Worm (Caenorhabditis elegans) whole organism, mixed stage, embryonic: Measurements from ENCODE around the gene srh-27.
A peak's percentile ranks its signal among the peaks of the same experiment; 100 is the strongest.

Source experiments
- M03D4.4 ChIP-seq: sonication (generic microtip); optimal IDR thresholded peaks from 2 replicates; lab custom pipeline; 2017; ENCODE audit warnings: mild to moderate bottlenecking, missing genetic modification characterization, missing compliant biosample characterization
- bed-3 ChIP-seq: fragments of 200-800 bp; sonication (Bioruptor generic); optimal IDR thresholded peaks from 3 replicates; lab custom pipeline; 2018; ENCODE audit warnings: mild to moderate bottlenecking, missing genetic modification characterization, moderate library complexity, missing compliant biosample characterization
- blmp-1 ChIP-seq: fragments of 150-350 bp; optimal IDR thresholded peaks from 2 replicates; lab custom pipeline; 2014; ENCODE audit warnings: missing biosample characterization, missing genetic modification characterization
- ceh-39 ChIP-seq: fragments of 150-350 bp; optimal IDR thresholded peaks from 2 replicates; lab custom pipeline; 2014; ENCODE audit warnings: missing biosample characterization, missing genetic modification characterization
- ceh-43 ChIP-seq: fragments of 200-800 bp; sonication (Bioruptor generic); optimal IDR thresholded peaks from 2 replicates; lab custom pipeline; 2018; ENCODE audit warnings: mild to moderate bottlenecking, missing genetic modification characterization, moderate library complexity, missing compliant biosample characterization
- ceh-83 ChIP-seq: fragments of 200-800 bp; sonication (Bioruptor generic); optimal IDR thresholded peaks from 2 replicates; lab custom pipeline; 2018; ENCODE audit warnings: mild to moderate bottlenecking, missing genetic modification characterization, missing compliant biosample characterization
- ces-1 ChIP-seq: fragments of 150-350 bp; optimal IDR thresholded peaks from 2 replicates; lab custom pipeline; 2014; ENCODE audit warnings: missing biosample characterization, missing genetic modification reagents, missing genetic modification characterization
- cnd-1 ChIP-seq: fragments of 200-800 bp; sonication (Bioruptor generic); optimal IDR thresholded peaks from 2 replicates; lab custom pipeline; 2018; ENCODE audit warnings: mild to moderate bottlenecking, missing genetic modification characterization, missing compliant biosample characterization
- drap-1 ChIP-seq: fragments of 200-800 bp; sonication (Bioruptor generic); optimal IDR thresholded peaks from 3 replicates; lab custom pipeline; 2018; ENCODE audit warnings: mild to moderate bottlenecking, missing genetic modification characterization, missing compliant biosample characterization
- elt-1 ChIP-seq: sonication (generic microtip); optimal IDR thresholded peaks from 2 replicates; lab custom pipeline; 2017; ENCODE audit warnings: missing genetic modification characterization, mild to moderate bottlenecking, missing compliant biosample characterization, antibody characterized with exemption, moderate library complexity, borderline replicate concordance; ENCODE audit not compliant: insufficient read depth
- elt-3 ChIP-seq: fragments of 150-350 bp; optimal IDR thresholded peaks from 2 replicates; lab custom pipeline; 2014; ENCODE audit warnings: missing biosample characterization, missing genetic modification characterization
- flh-1 ChIP-seq: fragments of 200-800 bp; sonication (Bioruptor generic); optimal IDR thresholded peaks from 2 replicates; lab custom pipeline; 2018; ENCODE audit warnings: mild to moderate bottlenecking, missing genetic modification characterization, moderate library complexity, missing compliant biosample characterization
- ham-2 ChIP-seq: fragments of 200-800 bp; sonication (Bioruptor generic); optimal IDR thresholded peaks from 2 replicates; lab custom pipeline; 2018; ENCODE audit warnings: mild to moderate bottlenecking, missing genetic modification characterization, missing compliant biosample characterization
- hlh-1 ChIP-seq: fragments of 150-350 bp; optimal IDR thresholded peaks from 2 replicates; lab custom pipeline; 2014; ENCODE audit warnings: missing biosample characterization, missing genetic modification reagents, missing genetic modification characterization
- lin-13 ChIP-seq: fragments of 150-350 bp; optimal IDR thresholded peaks from 2 replicates; lab custom pipeline; 2014; ENCODE audit warnings: missing biosample characterization, missing genetic modification characterization
- lin-32 ChIP-seq: fragments of 200-800 bp; sonication (Bioruptor generic); optimal IDR thresholded peaks from 2 replicates; lab custom pipeline; 2018; ENCODE audit warnings: mild to moderate bottlenecking, missing genetic modification characterization, missing compliant biosample characterization
- lsy-2 ChIP-seq: fragments of 150-350 bp; optimal IDR thresholded peaks from 2 replicates; lab custom pipeline; 2014; ENCODE audit warnings: missing biosample characterization, missing genetic modification characterization
- mab-5 ChIP-seq: fragments of 150-350 bp; optimal IDR thresholded peaks from 2 replicates; lab custom pipeline; 2014; ENCODE audit warnings: missing biosample characterization, missing genetic modification characterization
- mep-1 ChIP-seq: fragments of 150-350 bp; optimal IDR thresholded peaks from 2 replicates; lab custom pipeline; 2017; ENCODE audit warnings: missing biosample characterization, missing genetic modification reagents, missing genetic modification characterization, inconsistent platforms
- mls-2 ChIP-seq: sonication (generic microtip); optimal IDR thresholded peaks from 2 replicates; lab custom pipeline; 2016; ENCODE audit warnings: mild to moderate bottlenecking, missing genetic modification characterization, moderate library complexity, missing compliant biosample characterization
- nhr-12 ChIP-seq: fragments of 150-350 bp; optimal IDR thresholded peaks from 2 replicates; lab custom pipeline; 2014; ENCODE audit warnings: missing biosample characterization, missing genetic modification characterization
- nhr-2 ChIP-seq: fragments of 150-350 bp; optimal IDR thresholded peaks from 2 replicates; lab custom pipeline; 2014; ENCODE audit warnings: missing biosample characterization, missing genetic modification characterization
- nhr-237 ChIP-seq: fragments of 150-350 bp; optimal IDR thresholded peaks from 2 replicates; lab custom pipeline; 2014; ENCODE audit warnings: missing biosample characterization, missing genetic modification characterization
- nhr-28 ChIP-seq: fragments of 150-350 bp; optimal IDR thresholded peaks from 2 replicates; lab custom pipeline; 2014; ENCODE audit warnings: missing biosample characterization, missing genetic modification characterization
- nhr-76 ChIP-seq: sonication (generic microtip); optimal IDR thresholded peaks from 2 replicates; lab custom pipeline; 2017; ENCODE audit warnings: missing biosample characterization, missing genetic modification characterization
- pha-4 ChIP-seq: fragments of 150-350 bp; optimal IDR thresholded peaks from 2 replicates; lab custom pipeline; 2018; ENCODE audit warnings: missing biosample characterization, missing genetic modification reagents, missing genetic modification characterization
- sem-2 ChIP-seq: fragments of 200-800 bp; sonication (Bioruptor generic); optimal IDR thresholded peaks from 2 replicates; lab custom pipeline; 2018; ENCODE audit warnings: mild to moderate bottlenecking, missing genetic modification characterization, missing compliant biosample characterization
- snpc-4 ChIP-seq: fragments of 150-350 bp; optimal IDR thresholded peaks from 2 replicates; lab custom pipeline; 2014; ENCODE audit warnings: missing biosample characterization, missing genetic modification characterization
- sptf-1 ChIP-seq: sonication (generic microtip); optimal IDR thresholded peaks from 2 replicates; lab custom pipeline; 2017; ENCODE audit warnings: mild to moderate bottlenecking, missing genetic modification characterization, moderate library complexity, missing compliant biosample characterization
- tbx-8 ChIP-seq: fragments of 200-800 bp; sonication (Bioruptor generic); optimal IDR thresholded peaks from 2 replicates; lab custom pipeline; 2018; ENCODE audit warnings: mild to moderate bottlenecking, missing genetic modification characterization, moderate library complexity, missing compliant biosample characterization
- unc-120 ChIP-seq: sonication (generic microtip); optimal IDR thresholded peaks from 2 replicates; lab custom pipeline; 2017; ENCODE audit warnings: missing genetic modification characterization, missing compliant biosample characterization; ENCODE audit not compliant: poor library complexity, severe bottlenecking
- unc-39 ChIP-seq: fragments of 150-350 bp; optimal IDR thresholded peaks from 2 replicates; lab custom pipeline; 2014; ENCODE audit warnings: missing biosample characterization, missing genetic modification characterization
- unc-62 ChIP-seq: fragments of 150-350 bp; optimal IDR thresholded peaks from 2 replicates; lab custom pipeline; 2014; ENCODE audit warnings: missing biosample characterization, missing genetic modification reagents, missing genetic modification characterization
- zip-8 ChIP-seq: fragments of 150-350 bp; optimal IDR thresholded peaks from 2 replicates; lab custom pipeline; 2014; ENCODE audit warnings: missing biosample characterization, missing genetic modification characterization
- ztf-11 ChIP-seq: fragments of 150-350 bp; optimal IDR thresholded peaks from 2 replicates; lab custom pipeline; 2014; ENCODE audit warnings: missing biosample characterization, missing genetic modification characterization

srh-27 gene

DNA sequence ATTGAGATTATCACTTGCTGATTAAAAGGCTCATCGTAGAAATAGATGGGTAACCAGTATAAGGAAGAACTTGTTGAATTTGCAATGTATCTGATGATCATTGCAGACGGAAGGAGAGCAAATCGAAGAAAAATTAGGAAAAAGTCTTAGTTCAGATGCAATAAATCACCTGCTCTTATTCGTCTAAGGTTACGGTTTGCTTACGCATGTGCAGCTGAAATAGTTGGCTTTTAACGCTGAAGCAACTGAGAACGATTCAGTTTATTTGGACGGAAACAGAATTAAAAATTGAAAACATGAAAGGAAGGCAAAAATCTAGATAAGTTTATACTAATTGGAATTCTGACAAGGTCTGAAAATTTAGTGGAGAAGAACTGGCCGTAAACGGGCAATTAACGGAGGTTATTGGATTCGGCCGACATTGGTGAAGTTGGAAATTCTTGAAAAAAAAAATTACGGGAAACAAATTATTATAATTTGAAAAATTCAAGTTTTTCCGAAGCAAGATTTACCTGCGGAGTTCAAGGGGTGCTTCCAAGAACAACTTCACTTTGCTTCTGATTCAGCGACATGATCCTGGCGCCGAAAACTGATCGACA lies 4.5 kb downstream of the srh-27 start, which contains the start of the genes sre-35 and sre-33:
TSS of gene sre-35 (minus strand) at position 101 of the 599 bp plus-strand sequence.
TSS of gene sre-33 (plus strand) at position 549 of the 599 bp plus-strand sequence.
- TF ChIP-seq lsy-2 (tag; lab: Kevin White, UChicago): no peak
- no peak for TF ChIP-seq sem-2
- TF ChIP-seq tbx-8 (GFP tag; lab: Kevin White, UChicago): no peak
- TF ChIP-seq lin-13: no peak
- TF ChIP-seq elt-1 (tag; lab: Kevin White, UChicago): no peak
- no peak for TF ChIP-seq nhr-2 (tag; lab: Kevin White, UChicago)
- no peak for TF ChIP-seq ceh-43 (GFP tag; lab: Kevin White, UChicago)
- no peak for TF ChIP-seq nhr-76 (tag; lab: Kevin White, UChicago)
- no peak for TF ChIP-seq ces-1 (GFP tag; lab: Kevin White, UChicago)
- TF ChIP-seq, all 35 proteins: peak for 0

- TF ChIP-seq nhr-237 (tag; lab: Kevin White, UChicago) (no peak), hlh-1 (tag; lab: Kevin White, UChicago) (no peak), sem-2 (no peak), mep-1 (tag; lab: Kevin White, UChicago) (no peak), nhr-2 (tag; lab: Kevin White, UChicago) (no peak), lsy-2 (tag; lab: Kevin White, UChicago) (no peak), nhr-76 (tag; lab: Kevin White, UChicago) (no peak), tbx-8 (GFP tag; lab: Kevin White, UChicago) (no peak), M03D4.4 (tag; lab: Kevin White, UChicago) (no peak), cnd-1 (tag; lab: Kevin White, UChicago) (no peak), flh-1 (no peak), ztf-11 (no peak), elt-1 (tag; lab: Kevin White, UChicago) (no peak), unc-62 (GFP tag; lab: Kevin White, UChicago) (no peak)
Measured at ce11 chrII:12456633-12457032, 8.3 kb downstream of the srh-27 start, which contains the start of gene sre-32. Gene sre-32 (minus strand): TSS chrII:12456733.

- no peak for TF ChIP-seq mab-5 (tag; lab: Kevin White, UChicago)
- TF ChIP-seq nhr-2 (tag; lab: Kevin White, UChicago): no peak
- no peak for TF ChIP-seq unc-39 (tag; lab: Kevin White, UChicago)
- no peak for TF ChIP-seq unc-62 (GFP tag; lab: Kevin White, UChicago)
- no peak for TF ChIP-seq blmp-1 (tag; lab: Kevin White, UChicago)
- no peak for TF ChIP-seq flh-1
Measured at ce11 chrII:12457275-12457674, 8.9 kb downstream of the srh-27 start, which contains the start of gene sre-38. Gene sre-38 (plus strand): TSS chrII:12457575.

- no peak for TF ChIP-seq snpc-4 (tag; lab: Kevin White, UChicago)
- TF ChIP-seq cnd-1 (tag; lab: Kevin White, UChicago): no peak
- no peak for TF ChIP-seq blmp-1 (tag; lab: Kevin White, UChicago)
- no peak for TF ChIP-seq unc-120
- peak; percentile 72 for TF ChIP-seq mep-1 (tag; lab: Kevin White, UChicago)
- TF ChIP-seq ceh-83 (GFP tag; lab: Kevin White, UChicago): no peak
- TF ChIP-seq unc-39 (tag; lab: Kevin White, UChicago): no peak
- TF ChIP-seq nhr-28 (tag; lab: Kevin White, UChicago): no peak
- TF ChIP-seq nhr-2 (tag; lab: Kevin White, UChicago): peak; percentile 38
- no peak for TF ChIP-seq mls-2 (tag; lab: Kevin White, UChicago)
- no peak for TF ChIP-seq hlh-1 (tag; lab: Kevin White, UChicago)
- no peak for TF ChIP-seq bed-3 (GFP tag; lab: Kevin White, UChicago)
- TF ChIP-seq M03D4.4 (tag; lab: Kevin White, UChicago): no peak
- no peak for TF ChIP-seq nhr-12 (tag; lab: Kevin White, UChicago)
- peak; percentile 37 for TF ChIP-seq ceh-39
- peak; percentile 82 for TF ChIP-seq lsy-2 (tag; lab: Kevin White, UChicago)
- no peak for TF ChIP-seq mab-5 (tag; lab: Kevin White, UChicago)
- TF ChIP-seq ztf-11: no peak
- no peak for TF ChIP-seq elt-1 (tag; lab: Kevin White, UChicago)
- no peak for TF ChIP-seq zip-8 (tag; lab: Kevin White, UChicago)
- TF ChIP-seq unc-62 (GFP tag; lab: Kevin White, UChicago): no peak
- peak; percentile 25 for TF ChIP-seq sptf-1
- TF ChIP-seq elt-3 (tag; lab: Kevin White, UChicago): no peak
- no peak for TF ChIP-seq drap-1 (GFP tag; lab: Kevin White, UChicago)
- TF ChIP-seq lin-13: peak; percentile 9
- no peak for TF ChIP-seq tbx-8 (GFP tag; lab: Kevin White, UChicago)
- no peak for TF ChIP-seq ham-2 (GFP tag; lab: Kevin White, UChicago)
- TF ChIP-seq pha-4: peak; percentile 17
- TF ChIP-seq nhr-76 (tag; lab: Kevin White, UChicago): no peak
- no peak for TF ChIP-seq sem-2
- peak; percentile 70 for TF ChIP-seq ces-1 (GFP tag; lab: Kevin White, UChicago)
- peak; percentile 54 for TF ChIP-seq nhr-237 (tag; lab: Kevin White, UChicago)
- no peak for TF ChIP-seq lin-32 (GFP tag; lab: Kevin White, UChicago)
- TF ChIP-seq flh-1: no peak
- no peak for TF ChIP-seq ceh-43 (GFP tag; lab: Kevin White, UChicago)
Measured at ce11 chrII:12459422-12459821, 11.1 kb downstream of the srh-27 start, which contains the start of gene tag-281. Gene tag-281 (plus strand): TSS chrII:12459761.
